Worm (Caenorhabditis elegans) whole organism, late embryonic: ENCODE measurements around the gene srbc-5.

Experiments used
- C08G9.2 ChIP-seq: sonication (generic microtip); optimal IDR thresholded peaks from 2 replicates; lab custom pipeline; 2016; ENCODE audit warnings: mild to moderate bottlenecking, missing genetic modification characterization, moderate library complexity, missing compliant biosample characterization
- K09A11.1 ChIP-seq: sonication (generic microtip); optimal IDR thresholded peaks from 2 replicates; lab custom pipeline; 2017; ENCODE audit warnings: antibody characterized with exemption, mild to moderate bottlenecking, missing genetic modification characterization, missing compliant biosample characterization; ENCODE audit not compliant: insufficient read depth
- ceh-18 ChIP-seq: sonication (generic microtip); optimal IDR thresholded peaks from 2 replicates; lab custom pipeline; 2016; ENCODE audit warnings: missing genetic modification characterization, missing compliant biosample characterization
- ceh-48 ChIP-seq: sonication (generic microtip); optimal IDR thresholded peaks from 2 replicates; lab custom pipeline; 2016; ENCODE audit warnings: missing genetic modification characterization, inconsistent platforms, missing compliant biosample characterization
- elt-2 ChIP-seq: sonication (generic microtip); optimal IDR thresholded peaks from 2 replicates; lab custom pipeline; 2016; ENCODE audit warnings: missing genetic modification reagents, missing genetic modification characterization, missing compliant biosample characterization
- eyg-1 ChIP-seq: sonication (generic microtip); optimal IDR thresholded peaks from 2 replicates; lab custom pipeline; 2016; ENCODE audit warnings: missing genotype, missing genetic modification characterization, missing compliant biosample characterization
- nhr-11 ChIP-seq: fragments of 150-350 bp; optimal IDR thresholded peaks from 2 replicates; lab custom pipeline; 2014; ENCODE audit warnings: missing biosample characterization, missing genetic modification characterization
- pha-4 ChIP-seq: fragments of 150-350 bp; optimal IDR thresholded peaks from 2 replicates; lab custom pipeline; 2018; ENCODE audit warnings: missing biosample characterization, missing genetic modification reagents, missing genetic modification characterization
- pqm-1 ChIP-seq: sonication (generic microtip); optimal IDR thresholded peaks from 2 replicates; lab custom pipeline; 2016; ENCODE audit warnings: missing genetic modification characterization, missing compliant biosample characterization
- pros-1 ChIP-seq: fragments of 150-350 bp; optimal IDR thresholded peaks from 2 replicates; lab custom pipeline; 2014; ENCODE audit warnings: missing biosample characterization, missing genetic modification reagents, missing genetic modification characterization
- ref-2 ChIP-seq: sonication (generic microtip); optimal IDR thresholded peaks from 2 replicates; lab custom pipeline; 2016; ENCODE audit warnings: missing genetic modification characterization, missing compliant biosample characterization
- unc-3 ChIP-seq, 2 experiments: fragments of 200-800 bp in 1 of 2; sonication (Bioruptor generic) in 1 of 2; sonication (generic microtip) in 1 of 2; conservative IDR thresholded peaks in 1 of 2; optimal IDR thresholded peaks in 1 of 2; 2 replicates each; pipeline versions ENCODE4 v1.3.6 to Lab custom; 2016 to 2022; ENCODE audit warnings: missing compliant biosample characterization in 2 of 2, missing genetic modification characterization in 2 of 2, missing genetic modification reagents in 1 of 2
- unc-42 ChIP-seq: sonication (generic microtip); optimal IDR thresholded peaks from 2 replicates; lab custom pipeline; 2016; ENCODE audit warnings: missing genotype, missing genetic modification characterization, missing compliant biosample characterization
- zip-5 ChIP-seq: sonication (generic microtip); optimal IDR thresholded peaks from 2 replicates; lab custom pipeline; 2016; ENCODE audit warnings: missing genetic modification characterization, missing compliant biosample characterization

DNA sequence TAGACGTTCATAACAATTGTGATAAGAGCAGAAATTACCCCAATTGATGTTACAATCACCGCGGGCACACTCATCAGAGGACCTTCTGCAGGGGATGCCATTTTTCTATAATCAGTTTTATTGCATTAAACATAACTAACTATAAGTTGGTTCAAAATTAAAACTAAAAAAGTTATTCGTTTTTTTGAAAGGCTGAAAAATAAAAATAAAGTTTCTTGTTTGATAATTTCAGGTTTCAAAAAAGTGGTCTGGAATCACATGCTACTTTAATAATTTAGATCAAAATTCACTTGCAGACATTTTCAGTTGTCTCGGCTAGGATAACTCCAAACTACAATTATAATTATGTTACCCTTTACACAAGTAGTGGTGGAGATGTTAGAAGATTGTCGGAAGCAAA is 41.7 kb downstream of the srbc-5 start, which contains the start of gene srbc-1:
- TF ChIP-seq zip-5, result no peak
- TF ChIP-seq ceh-48 (tag; lab: Kevin White, UChicago), result no peak
- no peak for TF ChIP-seq K09A11.1 (tag; lab: Kevin White, UChicago)
- TF ChIP-seq nhr-11 (tag; lab: Kevin White, UChicago), result no peak
- no peak for TF ChIP-seq C08G9.2
- no peak for TF ChIP-seq pqm-1 (tag; lab: Kevin White, UChicago)
- TF ChIP-seq unc-3 (GFP tag; conservative IDR thresholded peaks at IDR 0.05; lab: Robert Waterston, UW), result no peak
- TF ChIP-seq unc-3 (tag; optimal IDR thresholded peaks at IDR 0.05; lab: Kevin White, UChicago), result no peak
- no peak for TF ChIP-seq elt-2 (tag; lab: Kevin White, UChicago)
- TF ChIP-seq eyg-1 (tag; lab: Kevin White, UChicago), result no peak
- no peak for TF ChIP-seq pha-4
- no peak for TF ChIP-seq pros-1 (tag; lab: Kevin White, UChicago)
- TF ChIP-seq ceh-18, result no peak
- TF ChIP-seq unc-42 (tag; lab: Kevin White, UChicago), result no peak
- no peak for TF ChIP-seq ref-2 (tag; lab: Kevin White, UChicago)
